Fruit fly (Drosophila melanogaster): ENCODE data around the gene Kap-alpha3.

Kap-alpha3 gene

dm6 chr3R:9551013-9551658, 26.4 kb downstream of the Kap-alpha3 start (continued):
- TF ChIP-seq fd59A (GFP tag; optimal IDR thresholded peaks at IDR 0.05) (no peak), Sox14 (GFP tag; optimal IDR thresholded peaks at IDR 0.05) (peak; percentile 91), topi (GFP tag; optimal IDR thresholded peaks at IDR 0.05) (peak; percentile 23), CG6808 (GFP tag; optimal IDR thresholded peaks at IDR 0.05) (peak; percentile 68), acj6 (GFP tag; optimal IDR thresholded peaks at IDR 0.05) (peak; percentile 18), Sox102F (GFP tag; optimal IDR thresholded peaks at IDR 0.05) (peak; percentile 45), CG4318 (GFP tag; optimal IDR thresholded peaks at IDR 0.05) (no peak), CG32006 (GFP tag; optimal IDR thresholded peaks at IDR 0.05) (peak; percentile 42), CG8119 (GFP tag; IDR thresholded peaks at IDR 0.05) (no peak), Smox (GFP tag; optimal IDR thresholded peaks at IDR 0.05) (no peak), fd85E (GFP tag; optimal IDR thresholded peaks at IDR 0.05) (peak; percentile 77), CG9139 (GFP tag; optimal IDR thresholded peaks at IDR 0.05) (peak; percentile 70), fkh (GFP tag; optimal IDR thresholded peaks at IDR 0.05) (peak; percentile 99), CG3919 (GFP tag; optimal IDR thresholded peaks at IDR 0.05) (peak; percentile 74), pdm3 (GFP tag; optimal IDR thresholded peaks at IDR 0.05) (no peak), cyc (GFP tag; optimal IDR thresholded peaks at IDR 0.05) (no peak), CG6854 (GFP tag; optimal IDR thresholded peaks at IDR 0.05) (peak; percentile 88), eg (GFP tag; IDR thresholded peaks at IDR 0.05) (no peak), svp (GFP tag) (peak; percentile 98), CG11902 (GFP tag; optimal IDR thresholded peaks at IDR 0.05) (no peak), CG1621 (tag; optimal IDR thresholded peaks at IDR 0.05) (peak; percentile 63), Met (GFP tag; optimal IDR thresholded peaks at IDR 0.05) (peak; percentile 36), vri (GFP tag; optimal IDR thresholded peaks at IDR 0.05) (peak; percentile 87), achi (GFP tag; optimal IDR thresholded peaks at IDR 0.05) (peak; percentile 44), Hr38 (GFP tag; optimal IDR thresholded peaks at IDR 0.05) (no peak), Lpt (GFP tag; optimal IDR thresholded peaks at IDR 0.05) (no peak), CG15336 (GFP tag; IDR thresholded peaks at IDR 0.05) (no peak), Eip93F (GFP tag; optimal IDR thresholded peaks at IDR 0.05) (no peak), Gug (GFP tag; IDR thresholded peaks at IDR 0.05) (no peak), CG10669 (GFP tag; optimal IDR thresholded peaks at IDR 0.05) (peak; percentile 41), salr (GFP tag; optimal IDR thresholded peaks at IDR 0.05) (peak; percentile 45 to 49), lz (GFP tag; optimal IDR thresholded peaks at IDR 0.05) (peak; percentile 26), CG16779 (tag; optimal IDR thresholded peaks at IDR 0.05) (peak; percentile 45), dsx (GFP tag; optimal IDR thresholded peaks at IDR 0.05; ENCODE audit: poor library complexity, severe bottlenecking) (peak; percentile 51), CG6276 (GFP tag; optimal IDR thresholded peaks at IDR 0.05) (peak; percentile 42)

- TF ChIP-seq CG32006 (GFP tag; optimal IDR thresholded peaks at IDR 0.05) (no peak), CG11294 (GFP tag; IDR thresholded peaks at IDR 0.05) (no peak), CG4318 (GFP tag; optimal IDR thresholded peaks at IDR 0.05) (no peak), CG31627 (GFP tag; optimal IDR thresholded peaks at IDR 0.05) (no peak), lz (GFP tag; optimal IDR thresholded peaks at IDR 0.05) (no peak), Hr4 (GFP tag; optimal IDR thresholded peaks at IDR 0.05) (no peak), CG8119 (GFP tag; IDR thresholded peaks at IDR 0.05) (no peak), CG10669 (GFP tag; optimal IDR thresholded peaks at IDR 0.05) (no peak), CG6276 (GFP tag; optimal IDR thresholded peaks at IDR 0.05) (peak; percentile 27), CG16779 (tag; optimal IDR thresholded peaks at IDR 0.05) (peak; percentile 42), Blimp-1 (GFP tag; optimal IDR thresholded peaks at IDR 0.05) (no peak), CG8319 (GFP tag; optimal IDR thresholded peaks at IDR 0.05) (no peak), net (GFP tag; optimal IDR thresholded peaks at IDR 0.05) (peak; percentile 26), fkh (GFP tag; optimal IDR thresholded peaks at IDR 0.05) (peak; percentile 29), CG11902 (GFP tag; optimal IDR thresholded peaks at IDR 0.05) (no peak), CG6808 (GFP tag; optimal IDR thresholded peaks at IDR 0.05) (no peak), Sox14 (GFP tag; optimal IDR thresholded peaks at IDR 0.05) (peak; percentile 45), Sox102F (GFP tag; optimal IDR thresholded peaks at IDR 0.05) (peak; percentile 46), Sox15 (GFP tag; optimal IDR thresholded peaks at IDR 0.05) (no peak), CG9139 (GFP tag; optimal IDR thresholded peaks at IDR 0.05) (peak; percentile 36), CG6854 (GFP tag; optimal IDR thresholded peaks at IDR 0.05) (no peak), vri (GFP tag; optimal IDR thresholded peaks at IDR 0.05) (peak; percentile 70), spab (GFP tag; optimal IDR thresholded peaks at IDR 0.05) (no peak), CG3032 (tag; optimal IDR thresholded peaks at IDR 0.05) (no peak), topi (GFP tag; optimal IDR thresholded peaks at IDR 0.05) (no peak), Eip93F (GFP tag; optimal IDR thresholded peaks at IDR 0.05) (peak; percentile 6), CG10631 (GFP tag; optimal IDR thresholded peaks at IDR 0.05) (no peak), Eip75B (GFP tag; optimal IDR thresholded peaks at IDR 0.05) (no peak), CG6163 (GFP tag; IDR thresholded peaks at IDR 0.05) (no peak)
Observed at dm6 chr3R:9550265-9551012, 27.1 kb downstream of the Kap-alpha3 start.
